Worm (Caenorhabditis elegans): Measurements from ENCODE around the gene ugt-14.
"Not testable (repeated sequence)": the region's sequence is repeated elsewhere in the genome, so short reads cannot be mapped to it uniquely, and the experiment has no call there.

Gene ugt-14

ce11 chrV:4890781-4891180, 15.3 kb upstream of the ugt-14 start:
- TF ChIP-seq hmbx-1 (tag; optimal IDR thresholded peaks at IDR 0.05) (no peak), F13C5.2 (tag; optimal IDR thresholded peaks at IDR 0.05) (no peak), tbx-37 (GFP tag; conservative IDR thresholded peaks at IDR 0.05) (no peak), scrt-1 (GFP tag; IDR thresholded peaks at IDR 0.05) (no peak), pes-1 (GFP tag; IDR thresholded peaks at IDR 0.05) (no peak), sea-1 (GFP tag; conservative IDR thresholded peaks at IDR 0.05) (no peak), B0310.2 (tag; optimal IDR thresholded peaks at IDR 0.05) (no peak), hnd-1 (tag; optimal IDR thresholded peaks at IDR 0.05) (no peak), ceh-13 (GFP tag; optimal IDR thresholded peaks at IDR 0.05) (no peak), ama-1 (optimal IDR thresholded peaks at IDR 0.05) (no peak), aly-1 (tag; optimal IDR thresholded peaks at IDR 0.05) (no peak), ets-7 (tag; optimal IDR thresholded peaks at IDR 0.05) (no peak), tbx-11 (GFP tag; IDR thresholded peaks at IDR 0.05) (no peak), flt-1 (GFP tag; IDR thresholded peaks at IDR 0.05) (no peak), hmg-4 (GFP tag; optimal IDR thresholded peaks at IDR 0.05) (no peak), tra-4 (tag; optimal IDR thresholded peaks at IDR 0.05) (no peak), ceh-36 (tag; optimal IDR thresholded peaks at IDR 0.05) (no peak)

- TF ChIP-seq ets-7 (tag; optimal IDR thresholded peaks at IDR 0.05), result no peak
- TF ChIP-seq ceh-36 (tag; optimal IDR thresholded peaks at IDR 0.05), result no peak
- TF ChIP-seq tra-4 (tag; optimal IDR thresholded peaks at IDR 0.05), result no peak
- no peak for TF ChIP-seq hmbx-1 (tag; optimal IDR thresholded peaks at IDR 0.05)
- TF ChIP-seq F13C5.2 (tag; optimal IDR thresholded peaks at IDR 0.05), result no peak
- no peak for TF ChIP-seq pes-1 (GFP tag; IDR thresholded peaks at IDR 0.05)
- no peak for TF ChIP-seq aly-1 (tag; optimal IDR thresholded peaks at IDR 0.05)
- TF ChIP-seq hnd-1 (tag; optimal IDR thresholded peaks at IDR 0.05), result no peak
- TF ChIP-seq ama-1 (optimal IDR thresholded peaks at IDR 0.05), result no peak
- TF ChIP-seq flt-1 (GFP tag; IDR thresholded peaks at IDR 0.05), result no peak
- no peak for TF ChIP-seq ceh-13 (GFP tag; optimal IDR thresholded peaks at IDR 0.05)
- no peak for TF ChIP-seq B0310.2 (tag; optimal IDR thresholded peaks at IDR 0.05)
- TF ChIP-seq hmg-4 (GFP tag; optimal IDR thresholded peaks at IDR 0.05), result no peak
- TF ChIP-seq tbx-11 (GFP tag; IDR thresholded peaks at IDR 0.05), result no peak
- no peak for TF ChIP-seq tbx-37 (GFP tag; conservative IDR thresholded peaks at IDR 0.05)
- TF ChIP-seq scrt-1 (GFP tag; IDR thresholded peaks at IDR 0.05), result no peak
- no peak for TF ChIP-seq sea-1 (GFP tag; conservative IDR thresholded peaks at IDR 0.05)
These were observed 14.7 kb upstream of the ugt-14 start for ce11 chrV:4891305-4891704.

- TF ChIP-seq pes-1 (GFP tag; IDR thresholded peaks at IDR 0.05) (no peak), tbx-37 (GFP tag; conservative IDR thresholded peaks at IDR 0.05) (no peak), tbx-11 (GFP tag; IDR thresholded peaks at IDR 0.05) (no peak), B0310.2 (tag; optimal IDR thresholded peaks at IDR 0.05) (no peak), hmg-4 (GFP tag; optimal IDR thresholded peaks at IDR 0.05) (no peak), ceh-13 (GFP tag; optimal IDR thresholded peaks at IDR 0.05) (no peak), ama-1 (optimal IDR thresholded peaks at IDR 0.05) (no peak), hmbx-1 (tag; optimal IDR thresholded peaks at IDR 0.05) (no peak), F13C5.2 (tag; optimal IDR thresholded peaks at IDR 0.05) (no peak), ets-7 (tag; optimal IDR thresholded peaks at IDR 0.05) (no peak), hnd-1 (tag; optimal IDR thresholded peaks at IDR 0.05) (no peak), ceh-36 (tag; optimal IDR thresholded peaks at IDR 0.05) (no peak), aly-1 (tag; optimal IDR thresholded peaks at IDR 0.05) (no peak), tra-4 (tag; optimal IDR thresholded peaks at IDR 0.05) (no peak), flt-1 (GFP tag; IDR thresholded peaks at IDR 0.05) (no peak), scrt-1 (GFP tag; IDR thresholded peaks at IDR 0.05) (no peak), sea-1 (GFP tag; conservative IDR thresholded peaks at IDR 0.05) (no peak)
These were observed 11.1 kb upstream of the ugt-14 start, which contains the start of gene ugt-11 for ce11 chrV:4894971-4895370. ugt-11 (minus strand) TSS chrV:4895071.

- TF ChIP-seq tbx-37 (GFP tag; conservative IDR thresholded peaks at IDR 0.05) (no peak), pes-1 (GFP tag; IDR thresholded peaks at IDR 0.05) (no peak), ceh-36 (tag; optimal IDR thresholded peaks at IDR 0.05) (no peak), F13C5.2 (tag; optimal IDR thresholded peaks at IDR 0.05) (no peak), sea-1 (GFP tag; conservative IDR thresholded peaks at IDR 0.05) (no peak), flt-1 (GFP tag; IDR thresholded peaks at IDR 0.05) (no peak), ama-1 (optimal IDR thresholded peaks at IDR 0.05) (no peak), hmg-4 (GFP tag; optimal IDR thresholded peaks at IDR 0.05) (no peak), ets-7 (tag; optimal IDR thresholded peaks at IDR 0.05) (no peak), tbx-11 (GFP tag; IDR thresholded peaks at IDR 0.05) (no peak), aly-1 (tag; optimal IDR thresholded peaks at IDR 0.05) (no peak), hmbx-1 (tag; optimal IDR thresholded peaks at IDR 0.05) (no peak), B0310.2 (tag; optimal IDR thresholded peaks at IDR 0.05) (no peak), hnd-1 (tag; optimal IDR thresholded peaks at IDR 0.05) (no peak), ceh-13 (GFP tag; optimal IDR thresholded peaks at IDR 0.05) (no peak), tra-4 (tag; optimal IDR thresholded peaks at IDR 0.05) (no peak), scrt-1 (GFP tag; IDR thresholded peaks at IDR 0.05) (no peak)
These were observed 10.3 kb upstream of the ugt-14 start, which contains the start of gene ugt-9 for ce11 chrV:4895744-4896143. ugt-9 (plus strand) TSS chrV:4896048.

ce11 chrV:4900020-4900419, 6.0 kb upstream of the ugt-14 start, which contains the start of gene ugt-10:
ugt-10 (minus strand) TSS chrV:4900120.
- not testable (repeated sequence) for TF ChIP-seq B0310.2 (tag; optimal IDR thresholded peaks at IDR 0.05); scrt-1 (GFP tag; IDR thresholded peaks at IDR 0.05); F13C5.2 (tag; optimal IDR thresholded peaks at IDR 0.05)

- no peak for TF ChIP-seq flt-1 (GFP tag; IDR thresholded peaks at IDR 0.05)
- TF ChIP-seq ama-1 (optimal IDR thresholded peaks at IDR 0.05), result no peak
- TF ChIP-seq tbx-37 (GFP tag; conservative IDR thresholded peaks at IDR 0.05), result no peak
- no peak for TF ChIP-seq aly-1 (tag; optimal IDR thresholded peaks at IDR 0.05)
These were observed 5.0 kb upstream of the ugt-14 start, which contains the start of gene ugt-67 for ce11 chrV:4901074-4901473. ugt-67 (plus strand) TSS chrV:4901374.

- no peak for TF ChIP-seq ets-7 (tag; optimal IDR thresholded peaks at IDR 0.05)
- no peak for TF ChIP-seq tbx-11 (GFP tag; IDR thresholded peaks at IDR 0.05)
- TF ChIP-seq hnd-1 (tag; optimal IDR thresholded peaks at IDR 0.05), result no peak
- TF ChIP-seq B0310.2 (tag; optimal IDR thresholded peaks at IDR 0.05), result no peak
- no peak for TF ChIP-seq F13C5.2 (tag; optimal IDR thresholded peaks at IDR 0.05)
- no peak for TF ChIP-seq hmbx-1 (tag; optimal IDR thresholded peaks at IDR 0.05)
- TF ChIP-seq sea-1 (GFP tag; conservative IDR thresholded peaks at IDR 0.05), result no peak
- TF ChIP-seq hmg-4 (GFP tag; optimal IDR thresholded peaks at IDR 0.05), result no peak
- no peak for TF ChIP-seq scrt-1 (GFP tag; IDR thresholded peaks at IDR 0.05)
- no peak for TF ChIP-seq ama-1 (optimal IDR thresholded peaks at IDR 0.05)
- TF ChIP-seq tra-4 (tag; optimal IDR thresholded peaks at IDR 0.05), result no peak
- no peak for TF ChIP-seq pes-1 (GFP tag; IDR thresholded peaks at IDR 0.05)
- no peak for TF ChIP-seq aly-1 (tag; optimal IDR thresholded peaks at IDR 0.05)
These were observed 2.4 kb upstream of the ugt-14 start, which contains the start of gene ugt-8 for ce11 chrV:4903696-4904095. ugt-8 (plus strand) TSS chrV:4903930.
